Fruit fly (Drosophila melanogaster) whole organism, embryonic: ENCODE measurements around the gene Jhbp2.
A peak's percentile ranks its signal among the peaks of the same experiment; 100 is the strongest.

Experiments used
- BEAF-32 ChIP-seq: fragments of 200-800 bp; sonication (Bioruptor generic); optimal IDR thresholded peaks from 3 replicates; lab custom pipeline; 2017; ENCODE audit warnings: missing biosample characterization, missing genetic modification characterization, mild to moderate bottlenecking, moderate library complexity, missing genetic modification reagents
- Bgb ChIP-seq: fragments of 200-800 bp; sonication (Bioruptor generic); IDR thresholded peaks from 2 replicates; pipeline ENCODE4 v1.3.6; 2022; ENCODE audit warnings: missing biosample characterization, missing genetic modification characterization; ENCODE audit not compliant: partially characterized antibody
- CG10321 ChIP-seq: fragments of 200-800 bp; sonication (Bioruptor generic); IDR thresholded peaks from 2 replicates; pipeline ENCODE4 v1.3.6; 2022; ENCODE audit warnings: missing biosample characterization, missing genetic modification characterization
- CG10959 ChIP-seq: fragments of 200-800 bp; sonication (Bioruptor generic); IDR thresholded peaks from 2 replicates; pipeline ENCODE4 v1.3.6; 2022; ENCODE audit warnings: missing biosample characterization, missing genetic modification characterization
- CG11695 ChIP-seq: fragments of 200-800 bp; sonication (Bioruptor generic); IDR thresholded peaks from 3 replicates; pipeline ENCODE4 v1.3.6; 2022; ENCODE audit warnings: missing biosample characterization, missing genetic modification characterization
- CG12659 ChIP-seq: fragments of 200-800 bp; sonication (Bioruptor generic); optimal IDR thresholded peaks from 3 replicates; lab custom pipeline; 2017; ENCODE audit warnings: mild to moderate bottlenecking, missing biosample characterization, missing genetic modification reagents, missing genetic modification characterization
- CG13123 ChIP-seq: fragments of 200-800 bp; sonication (Bioruptor generic); optimal IDR thresholded peaks from 2 replicates; lab custom pipeline; 2016; ENCODE audit warnings: missing biosample characterization, missing genetic modification characterization
- CG13296 ChIP-seq: fragments of 200-800 bp; sonication (Bioruptor generic); optimal IDR thresholded peaks from 3 replicates; lab custom pipeline; 2018; ENCODE audit warnings: missing biosample characterization, mild to moderate bottlenecking, missing genetic modification characterization
- CG14014 ChIP-seq: fragments of 200-800 bp; sonication (Bioruptor generic); IDR thresholded peaks from 2 replicates; pipeline ENCODE4 v1.3.6; 2022; ENCODE audit warnings: missing biosample characterization, missing genetic modification characterization
- CG15011 ChIP-seq: fragments of 200-800 bp; sonication (Bioruptor generic); optimal IDR thresholded peaks from 3 replicates; lab custom pipeline; 2018; ENCODE audit warnings: missing biosample characterization, mild to moderate bottlenecking, missing genetic modification characterization
- CG15514 ChIP-seq: fragments of 200-800 bp; sonication (Bioruptor generic); optimal IDR thresholded peaks from 3 replicates; lab custom pipeline; 2017; ENCODE audit warnings: missing biosample characterization, missing genetic modification characterization, mild to moderate bottlenecking, moderate library complexity, missing genetic modification reagents
- CG1792 ChIP-seq: fragments of 200-800 bp; sonication (Bioruptor generic); optimal IDR thresholded peaks from 2 replicates; lab custom pipeline; 2016; ENCODE audit warnings: missing biosample characterization, missing genetic modification characterization
- CG18476 ChIP-seq: fragments of 200-800 bp; sonication (Bioruptor generic); optimal IDR thresholded peaks from 2 replicates; lab custom pipeline; 2016; ENCODE audit warnings: missing biosample characterization, mild to moderate bottlenecking, missing genetic modification characterization
- CG18599 ChIP-seq: fragments of 200-800 bp; sonication (Bioruptor generic); optimal IDR thresholded peaks from 3 replicates; lab custom pipeline; 2017; ENCODE audit warnings: missing biosample characterization, missing genetic modification characterization, mild to moderate bottlenecking, moderate library complexity, missing genetic modification reagents
- CG2120 ChIP-seq: fragments of 200-800 bp; sonication (Bioruptor generic); optimal IDR thresholded peaks from 3 replicates; lab custom pipeline; 2016; ENCODE audit warnings: missing biosample characterization, missing genetic modification characterization
- CG3726 ChIP-seq: fragments of 200-800 bp; sonication (Bioruptor generic); IDR thresholded peaks from 3 replicates; pipeline ENCODE4, ENCODE4 v1.3.6; 2022; ENCODE audit warnings: missing biosample characterization, missing genetic modification characterization
- CG7928 ChIP-seq: fragments of 200-800 bp; sonication (Bioruptor generic); optimal IDR thresholded peaks from 2 replicates; lab custom pipeline; 2017; ENCODE audit warnings: missing biosample characterization, mild to moderate bottlenecking, missing genetic modification characterization
- CG8944 ChIP-seq: fragments of 200-800 bp; sonication (Bioruptor generic); optimal IDR thresholded peaks from 3 replicates; lab custom pipeline; 2016; ENCODE audit warnings: missing biosample characterization, missing genetic modification characterization
- CkIIα-i1 ChIP-seq: fragments of 200-800 bp; sonication (Bioruptor generic); IDR thresholded peaks from 2 replicates; pipeline ENCODE4 v1.3.6; 2022; ENCODE audit warnings: missing biosample characterization, missing genetic modification characterization
- D19A ChIP-seq: fragments of 200-800 bp; optimal IDR thresholded peaks from 3 replicates; lab custom pipeline; 2019; ENCODE audit warnings: missing biosample characterization, mild to moderate bottlenecking, missing genetic modification characterization, moderate library complexity
- D19B ChIP-seq: fragments of 200-800 bp; sonication (Bioruptor generic); optimal IDR thresholded peaks from 2 replicates; lab custom pipeline; 2017; ENCODE audit warnings: missing biosample characterization, mild to moderate bottlenecking, missing genetic modification characterization
- Dfd ChIP-seq, 2 experiments: fragments of >200 bp; optimal IDR thresholded peaks; 2 replicates each; lab custom pipeline; 2017; ENCODE audit warnings: missing biosample characterization in 2 of 2, missing genetic modification characterization in 2 of 2
- Elba2 ChIP-seq: fragments of 200-800 bp; sonication (Bioruptor generic); optimal IDR thresholded peaks from 3 replicates; lab custom pipeline; 2016; ENCODE audit warnings: missing biosample characterization, missing genetic modification characterization
- Hr39 ChIP-seq: fragments of >200 bp; optimal IDR thresholded peaks from 2 replicates; lab custom pipeline; 2017
- Hsf ChIP-seq: fragments of 200-800 bp; sonication (Bioruptor generic); optimal IDR thresholded peaks from 3 replicates; lab custom pipeline; 2016; ENCODE audit warnings: missing biosample characterization, missing genetic modification characterization
- Jarid2 ChIP-seq: fragments of 200-800 bp; sonication (Bioruptor generic); optimal IDR thresholded peaks from 3 replicates; lab custom pipeline; 2017; ENCODE audit warnings: mild to moderate bottlenecking, missing biosample characterization, missing genetic modification reagents, missing genetic modification characterization
- MESR4 ChIP-seq: fragments of 200-800 bp; sonication (Bioruptor generic); optimal IDR thresholded peaks from 2 replicates; lab custom pipeline; 2018; ENCODE audit warnings: missing biosample characterization, mild to moderate bottlenecking, missing genetic modification characterization, moderate library complexity
- Med ChIP-seq: fragments of 200-800 bp; sonication (Bioruptor generic); peaks from one replicate; lab custom pipeline; 2016; ENCODE audit warnings: missing biosample characterization, missing genetic modification characterization, mild to moderate bottlenecking, inconsistent platforms, moderate library complexity
- Rfx ChIP-seq: fragments of 200-800 bp; sonication (Bioruptor generic); IDR thresholded peaks from 2 replicates; pipeline ENCODE4 v1.3.6; 2022; ENCODE audit warnings: missing biosample characterization, missing genetic modification characterization
- Rx ChIP-seq: fragments of 200-800 bp; sonication (Bioruptor generic); IDR thresholded peaks from 2 replicates; pipeline ENCODE4 v1.3.6; 2022; ENCODE audit warnings: missing biosample characterization, missing genetic modification characterization
- Side ChIP-seq: fragments of 200-800 bp; sonication (Bioruptor generic); optimal IDR thresholded peaks from 2 replicates; lab custom pipeline; 2016; ENCODE audit warnings: missing biosample characterization, missing genetic modification characterization
- Sox102F ChIP-seq: fragments of 200-800 bp; sonication (Bioruptor generic); optimal IDR thresholded peaks from 2 replicates; lab custom pipeline; 2018; ENCODE audit warnings: missing biosample characterization, mild to moderate bottlenecking, missing genetic modification characterization, moderate library complexity
- Stat92E ChIP-seq, 3 experiments: fragments of >200 bp in 2 of 3; fragments of 200-800 bp in 1 of 3; sonication (Bioruptor generic) in 1 of 3; optimal IDR thresholded peaks; 2 replicates each; lab custom pipeline; 2017 to 2019; ENCODE audit warnings: missing biosample characterization in 3 of 3, missing genetic modification characterization in 3 of 3, mild to moderate bottlenecking in 1 of 3, moderate library complexity in 1 of 3
- Vsx1 ChIP-seq: fragments of 200-800 bp; sonication (Bioruptor generic); optimal IDR thresholded peaks from 2 replicates; lab custom pipeline; 2017; ENCODE audit warnings: missing biosample characterization, mild to moderate bottlenecking, missing genetic modification characterization, missing genetic modification reagents
- cg ChIP-seq: fragments of 200-800 bp; sonication (Bioruptor generic); optimal IDR thresholded peaks from 3 replicates; lab custom pipeline; 2019; ENCODE audit warnings: missing biosample characterization, mild to moderate bottlenecking, missing genetic modification characterization, moderate library complexity
- cwo ChIP-seq: fragments of 200-800 bp; sonication (Bioruptor generic); optimal IDR thresholded peaks from 3 replicates; lab custom pipeline; 2017; ENCODE audit warnings: missing biosample characterization, missing genetic modification characterization, mild to moderate bottlenecking, moderate library complexity, missing genetic modification reagents
- dan ChIP-seq: fragments of 200-800 bp; sonication (Bioruptor generic); IDR thresholded peaks from 2 replicates; pipeline ENCODE4 v1.3.6; 2022; ENCODE audit warnings: missing biosample characterization, missing genetic modification characterization
- danr ChIP-seq: fragments of 200-800 bp; sonication (Bioruptor generic); IDR thresholded peaks from 2 replicates; pipeline ENCODE4 v1.3.6; 2022; ENCODE audit warnings: missing biosample characterization, missing genetic modification characterization
- disco-r ChIP-seq: fragments of 200-800 bp; sonication (Bioruptor generic); optimal IDR thresholded peaks from 2 replicates; lab custom pipeline; 2016; ENCODE audit warnings: missing biosample characterization, missing genetic modification characterization
- ems ChIP-seq: fragments of 200-800 bp; sonication (Bioruptor generic); optimal IDR thresholded peaks from 3 replicates; lab custom pipeline; 2016; ENCODE audit warnings: missing biosample characterization, missing genetic modification characterization
- en ChIP-seq: fragments of 200-800 bp; sonication (Bioruptor generic); optimal IDR thresholded peaks from 2 replicates; lab custom pipeline; 2016; ENCODE audit warnings: missing biosample characterization, missing genetic modification characterization
- gcm ChIP-seq: fragments of 200-800 bp; sonication (Bioruptor generic); optimal IDR thresholded peaks from 2 replicates; lab custom pipeline; 2019; ENCODE audit warnings: missing biosample characterization, mild to moderate bottlenecking, missing genetic modification characterization, moderate library complexity
- inv ChIP-seq: fragments of 200-800 bp; sonication (Bioruptor generic); IDR thresholded peaks from 2 replicates; pipeline ENCODE4 v1.3.6; 2022; ENCODE audit warnings: missing biosample characterization, missing genetic modification characterization; ENCODE audit not compliant: partially characterized antibody
- jumu ChIP-seq: fragments of 200-800 bp; sonication (Bioruptor generic); optimal IDR thresholded peaks from 3 replicates; lab custom pipeline; 2016; ENCODE audit warnings: missing biosample characterization, missing genetic modification characterization
- kay ChIP-seq: fragments of 200-800 bp; sonication (Bioruptor generic); optimal IDR thresholded peaks from 2 replicates; lab custom pipeline; 2016; ENCODE audit warnings: missing biosample characterization, missing genetic modification characterization
- nau ChIP-seq: fragments of 200-800 bp; sonication (Bioruptor generic); optimal IDR thresholded peaks from 3 replicates; lab custom pipeline; 2017; ENCODE audit warnings: missing biosample characterization, mild to moderate bottlenecking, missing genetic modification characterization, missing genetic modification reagents
- nom ChIP-seq: fragments of 200-800 bp; sonication (Bioruptor generic); optimal IDR thresholded peaks from 2 replicates; lab custom pipeline; 2017; ENCODE audit warnings: missing biosample characterization, missing genetic modification characterization, mild to moderate bottlenecking, moderate library complexity, missing genetic modification reagents
- p53 ChIP-seq: fragments of 200-800 bp; sonication (Bioruptor generic); optimal IDR thresholded peaks from 2 replicates; lab custom pipeline; 2016; ENCODE audit warnings: missing biosample characterization, missing genetic modification characterization
- so ChIP-seq: fragments of 200-800 bp; sonication (Bioruptor generic); IDR thresholded peaks from 3 replicates; pipeline ENCODE4 v1.3.6; 2022; ENCODE audit warnings: missing biosample characterization, missing genetic modification characterization
- tll ChIP-seq, 2 experiments: fragments of 200-800 bp in 1 of 2; fragments of >200 bp in 1 of 2; sonication (Bioruptor generic) in 1 of 2; optimal IDR thresholded peaks; 2 replicates each; lab custom pipeline; 2017 to 2019; ENCODE audit warnings: missing biosample characterization in 2 of 2, missing genetic modification characterization in 2 of 2, mild to moderate bottlenecking in 1 of 2, moderate library complexity in 1 of 2
- vfl ChIP-seq: fragments of 200-800 bp; sonication (Bioruptor generic); optimal IDR thresholded peaks from 2 replicates; lab custom pipeline; 2016; ENCODE audit warnings: missing biosample characterization, missing genetic modification characterization
- z ChIP-seq: fragments of 200-800 bp; sonication (Bioruptor generic); IDR thresholded peaks from 3 replicates; pipeline ENCODE4 v1.3.6; 2022; ENCODE audit warnings: missing biosample characterization, missing genetic modification characterization

The Jhbp2 gene

DNA sequence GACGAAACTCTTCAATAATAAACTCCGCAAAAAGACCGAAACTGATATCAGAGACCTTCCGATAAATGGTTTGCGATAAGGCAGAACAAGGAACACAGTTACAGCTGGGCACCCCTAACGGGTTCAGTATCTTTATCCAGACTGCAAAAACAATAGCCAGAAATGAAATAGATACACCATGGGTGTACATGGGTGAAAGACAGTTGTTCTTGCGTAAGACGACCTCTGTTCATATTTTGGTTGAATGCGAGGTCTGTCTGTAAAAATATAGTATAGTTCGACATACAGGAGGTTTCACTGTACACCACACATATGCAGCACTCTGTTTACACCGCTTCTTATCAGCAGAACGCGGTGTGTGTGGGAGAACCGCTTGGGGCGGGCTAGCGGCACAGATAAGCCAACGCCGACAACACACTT lies 49.0 kb downstream of the Jhbp2 start (continued):
- TF ChIP-seq Jarid2 (GFP tag; lab: Kevin White, UChicago) (peak; percentile 16), CG11695 (peak; percentile 60; the same call in 1 of the 3 replicates), en (GFP tag; lab: Kevin White, UChicago) (peak; percentile 34), Hr39 (lab: Kevin White, UChicago) (no peak), Rx (GFP tag; lab: Robert Waterston, UW) (0 out of 2 replicates have a peak, but pooled peaks have one; percentile 7), CG14014 (peak; percentile 72), disco-r (GFP tag; lab: Kevin White, UChicago) (peak; percentile 5), Elba2 (no peak), inv (GFP tag; lab: Robert Waterston, UW) (no peak), CG10959 (GFP tag; lab: Robert Waterston, UW) (peak; percentile 30; the same call in 1 of the 2 replicates), CG7928 (GFP tag; lab: Kevin White, UChicago) (no peak), danr (0 out of 2 replicates have a peak, but pooled peaks have one; percentile 35), CG18599 (peak; percentile 88), CG13296 (GFP tag; lab: Kevin White, UChicago) (peak; percentile 28), D19A (tag; lab: Kevin White, UChicago) (peak; percentile 48), MESR4 (GFP tag; lab: Kevin White, UChicago) (peak; percentile 4), Dfd (GFP tag; optimal IDR thresholded peaks at IDR 0.05; lab: Kevin White, UChicago) (no peak), Vsx1 (GFP tag; lab: Kevin White, UChicago) (peak; percentile 49), Stat92E (GFP tag; optimal IDR thresholded peaks at IDR 0.05; lab: Kevin White, UChicago) (no peak), p53 (GFP tag; lab: Kevin White, UChicago) (peak; percentile 56), kay (GFP tag; lab: Kevin White, UChicago) (peak; percentile 59), gcm (peak; percentile 30), CG15514 (peak; percentile 57), tll (GFP tag; optimal IDR thresholded peaks at IDR 0.05; lab: Kevin White, UChicago) (no peak), CkIIα-i1 (GFP tag; lab: Robert Waterston, UW) (no peak), BEAF-32 (no peak), CG1792 (GFP tag; lab: Kevin White, UChicago) (peak; percentile 39), CG10321 (no peak), Side (peak; percentile 19), D19B (GFP tag; lab: Kevin White, UChicago) (peak; percentile 34), CG12659 (peak; percentile 66), nau (GFP tag; lab: Kevin White, UChicago) (no peak), Hsf (GFP tag; lab: Kevin White, UChicago) (peak; percentile 60), dan (GFP tag; lab: Robert Waterston, UW) (no peak), vfl (peak; percentile 37), so (peak; percentile 69; the same call in 1 of the 3 replicates), CG2120 (GFP tag; lab: Kevin White, UChicago) (peak; percentile 88)

DNA sequence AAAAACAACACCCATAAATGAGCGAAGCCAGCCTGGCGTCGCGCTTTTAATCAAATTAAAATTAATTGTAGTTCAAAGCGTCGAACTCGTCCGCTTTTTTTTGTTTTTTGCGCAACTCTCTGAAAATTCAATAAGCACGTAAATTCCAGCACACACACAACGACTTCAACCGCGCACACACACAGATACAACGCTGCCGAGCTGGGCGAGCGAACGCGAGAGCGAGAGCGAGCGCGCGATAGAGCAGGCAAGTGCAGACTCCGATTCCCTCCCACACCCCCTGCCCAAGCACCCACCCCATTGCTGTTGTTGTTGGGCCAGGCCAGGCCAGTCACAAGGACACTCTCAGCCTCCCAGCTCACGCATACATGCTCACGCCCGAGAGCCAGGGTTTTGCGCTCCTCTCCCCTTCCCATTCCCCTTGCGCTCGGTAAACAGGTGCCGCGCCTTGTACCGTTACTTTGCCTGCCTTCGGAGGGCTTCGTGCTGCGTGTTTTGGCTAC lies 50.3 kb downstream of the Jhbp2 start:
- TF ChIP-seq Sox102F (GFP tag; lab: Kevin White, UChicago) = no peak
- peak; percentile 7 for TF ChIP-seq nom
- TF ChIP-seq CG8944 = no peak
- TF ChIP-seq CG15011 (GFP tag; lab: Kevin White, UChicago) = no peak
- peak; percentile 96 for TF ChIP-seq cg (GFP tag; lab: Kevin White, UChicago)
- no peak for TF ChIP-seq CG18476 (GFP tag; lab: Kevin White, UChicago)
- no peak for TF ChIP-seq ems (GFP tag; lab: Kevin White, UChicago)
- no peak for TF ChIP-seq CG3726 (GFP tag; lab: Robert Waterston, UW)
- TF ChIP-seq CG18599 = peak; percentile 43
- TF ChIP-seq CG13123 (GFP tag; lab: Kevin White, UChicago) = no peak
- TF ChIP-seq cwo (GFP tag; lab: Kevin White, UChicago) = peak; percentile 13
- peak; percentile 9; the same call in 1 of the 2 replicates for TF ChIP-seq Bgb
- TF ChIP-seq Rfx (GFP tag; lab: Robert Waterston, UW) = peak; percentile 23; the same call in 1 of the 2 replicates
- no peak for TF ChIP-seq jumu (GFP tag; lab: Kevin White, UChicago)
- TF ChIP-seq z = no peak
- peak; percentile 78 for TF ChIP-seq Med (GFP tag; lab: Kevin White, UChicago)
